Fruit fly (Drosophila melanogaster): ENCODE data around the gene Sfp24Bc.

Gene Sfp24Bc

DNA sequence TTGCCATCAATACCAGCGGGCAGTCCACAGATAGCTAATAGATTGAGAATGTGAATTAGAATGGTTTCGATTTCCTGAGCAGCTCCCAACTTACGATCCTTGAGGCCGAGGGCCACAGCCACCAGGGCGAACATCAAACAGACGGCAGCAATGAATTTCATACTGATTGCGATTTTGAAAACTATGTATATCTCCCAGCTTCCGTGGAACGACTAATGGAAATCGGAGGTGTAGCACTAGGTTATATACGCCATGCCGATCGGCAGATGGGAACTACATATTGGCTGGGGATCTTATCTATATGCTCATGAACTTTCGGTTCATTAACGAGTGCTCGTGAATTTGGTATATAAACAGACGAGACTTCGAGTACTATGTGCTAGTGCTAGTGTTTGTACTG, 26.1 kb upstream of the Sfp24Bc start, which contains the start of gene IM33:
IM33 (minus strand) TSS at position 221 of the 400 bp plus-strand sequence.
- TF ChIP-seq CG17801 (GFP tag; optimal IDR thresholded peaks at IDR 0.05; ENCODE audit: partially characterized antibody): no peak

DNA sequence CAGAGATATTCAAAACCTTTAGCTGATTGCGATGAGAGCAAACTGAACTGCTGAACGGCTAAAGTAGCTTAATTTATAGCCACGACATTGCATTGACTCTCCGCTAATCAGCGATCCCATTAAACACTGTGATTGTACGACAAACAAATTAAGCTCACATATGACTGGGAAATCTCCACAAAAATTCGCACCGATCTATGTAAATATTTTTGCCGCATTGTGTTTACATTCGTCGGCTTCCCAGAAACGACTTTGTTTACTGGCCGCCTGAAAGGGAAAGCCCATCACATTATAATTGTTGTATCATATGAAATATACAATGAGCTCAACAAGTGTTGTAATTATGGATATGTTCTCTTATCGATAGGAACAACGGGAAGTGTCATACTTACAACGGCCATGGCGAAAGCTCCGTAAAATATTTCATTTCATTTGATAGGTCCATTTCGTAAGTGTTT, 25.0 kb upstream of the Sfp24Bc start, which contains the start of gene CG16713:
CG16713 (minus strand) TSS at position 51 of the 458 bp plus-strand sequence.
- TF ChIP-seq CG17801 (GFP tag; optimal IDR thresholded peaks at IDR 0.05; ENCODE audit: partially characterized antibody): no peak

DNA sequence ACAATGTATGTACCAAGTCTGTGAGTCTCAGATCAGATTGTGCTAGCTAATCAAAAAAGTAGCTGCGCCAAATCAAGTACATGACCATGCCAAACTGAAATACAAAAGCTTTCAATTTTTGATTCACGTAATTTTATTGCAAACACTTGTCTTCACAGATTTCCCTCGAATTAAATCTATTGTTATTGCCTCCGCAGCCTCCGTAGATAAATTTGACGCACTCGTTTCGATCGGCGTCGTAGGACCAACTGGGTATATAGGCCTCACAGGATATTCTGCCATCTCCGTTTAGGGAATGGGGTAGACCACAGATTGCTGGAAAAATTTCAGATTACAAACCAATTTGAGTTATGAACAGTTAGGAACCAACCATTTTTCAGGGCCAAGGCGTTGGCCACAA, 24.5 kb upstream of the Sfp24Bc start, which contains the start of gene CG43165:
CG43165 (minus strand) TSS at position 101 of the 400 bp plus-strand sequence.
- TF ChIP-seq CG17801 (GFP tag; optimal IDR thresholded peaks at IDR 0.05; ENCODE audit: partially characterized antibody): no peak

- TF ChIP-seq CG17801 (GFP tag; optimal IDR thresholded peaks at IDR 0.05; ENCODE audit: partially characterized antibody): no peak
These were observed 23.4 kb upstream of the Sfp24Bc start, which contains the start of gene Acp24A4 for dm6 chr2L:3693805-3694204. Gene Acp24A4 (minus strand): TSS chr2L:3693905.

- TF ChIP-seq CG17801 (GFP tag; optimal IDR thresholded peaks at IDR 0.05; ENCODE audit: partially characterized antibody): no peak
These were observed 22.7 kb upstream of the Sfp24Bc start, which contains the start of gene CG3513 for dm6 chr2L:3693082-3693481. Gene CG3513 (minus strand): TSS chr2L:3693182.

DNA sequence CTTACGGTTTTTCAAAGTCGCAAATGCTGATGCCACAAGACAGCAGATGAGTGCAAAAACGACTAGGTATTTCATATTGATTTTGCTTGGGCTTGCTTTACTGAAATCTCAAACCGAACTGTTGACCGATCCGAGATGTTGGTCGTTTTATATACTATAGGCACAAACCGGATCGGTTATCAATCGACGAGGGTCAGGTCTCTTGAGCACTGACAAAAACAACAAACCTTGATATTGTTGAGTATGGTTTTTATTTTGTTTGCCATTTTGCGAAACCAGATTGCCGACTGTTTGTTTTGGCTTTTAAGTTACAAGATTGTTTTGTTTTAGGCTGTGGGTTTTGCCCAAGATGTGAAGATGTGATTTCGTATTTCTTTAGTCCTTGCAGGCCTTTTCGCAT, 22.1 kb upstream of the Sfp24Bc start, which contains the start of gene CG16704:
CG16704 (minus strand) TSS at position 122 of the 400 bp plus-strand sequence.
- no peak for TF ChIP-seq CG17801 (GFP tag; optimal IDR thresholded peaks at IDR 0.05; ENCODE audit: partially characterized antibody)

DNA sequence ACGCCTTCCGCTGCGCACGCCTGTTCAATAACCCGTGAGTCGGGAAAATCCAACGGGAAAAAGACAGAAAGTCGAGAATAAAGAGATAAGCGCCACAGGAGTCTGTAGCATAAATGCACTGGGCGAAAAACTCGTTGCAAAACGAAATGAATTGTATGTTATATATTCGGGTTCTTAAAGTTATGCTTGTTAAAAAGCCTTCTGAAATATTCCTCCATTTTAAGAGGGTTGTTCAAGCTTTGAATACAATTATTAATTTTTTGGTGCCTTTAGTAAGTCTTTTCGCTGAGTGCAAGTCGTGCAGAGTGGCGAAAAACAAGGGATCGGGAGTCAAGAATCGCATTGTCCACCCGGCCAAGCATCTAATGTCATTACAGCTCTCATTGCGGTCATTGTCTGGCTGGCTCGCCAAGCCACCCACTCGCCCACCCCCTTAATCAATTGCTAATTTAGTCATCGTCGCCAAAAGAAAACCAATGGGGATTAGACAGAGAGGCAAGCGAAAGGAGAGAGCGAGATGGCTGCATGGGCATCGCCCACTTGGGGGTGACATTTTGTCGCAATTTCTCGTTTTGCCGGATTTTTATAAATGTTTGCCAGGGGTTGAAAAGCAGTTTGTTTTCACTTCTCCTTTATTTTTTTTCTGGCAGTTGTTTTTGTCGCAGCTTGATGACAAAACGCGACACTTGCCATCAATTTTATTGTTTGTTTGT, 14.9 kb upstream of the Sfp24Bc start:
- no peak for TF ChIP-seq CG17801 (GFP tag; optimal IDR thresholded peaks at IDR 0.05; ENCODE audit: partially characterized antibody)

DNA sequence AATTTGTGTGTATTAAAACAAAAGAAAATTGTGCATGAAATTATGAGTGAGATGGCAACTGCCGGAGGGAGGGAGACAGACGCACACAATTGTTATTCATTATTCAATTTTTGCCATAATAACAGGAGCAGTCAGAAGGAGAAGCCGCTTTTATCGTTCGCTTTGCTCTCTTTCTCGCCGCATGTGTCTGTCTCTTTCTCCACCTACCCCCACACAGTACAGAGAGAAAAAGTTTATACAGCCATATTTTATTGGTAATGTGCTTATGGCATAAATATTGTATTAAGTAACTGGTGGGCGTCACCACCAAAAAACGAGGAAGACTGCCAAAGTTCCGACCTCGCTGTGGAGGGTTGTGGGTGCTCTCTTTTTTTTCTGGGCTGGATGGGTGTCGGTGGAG, 12.1 kb upstream of the Sfp24Bc start:
- TF ChIP-seq CG17801 (GFP tag; optimal IDR thresholded peaks at IDR 0.05; ENCODE audit: partially characterized antibody): no peak

DNA sequence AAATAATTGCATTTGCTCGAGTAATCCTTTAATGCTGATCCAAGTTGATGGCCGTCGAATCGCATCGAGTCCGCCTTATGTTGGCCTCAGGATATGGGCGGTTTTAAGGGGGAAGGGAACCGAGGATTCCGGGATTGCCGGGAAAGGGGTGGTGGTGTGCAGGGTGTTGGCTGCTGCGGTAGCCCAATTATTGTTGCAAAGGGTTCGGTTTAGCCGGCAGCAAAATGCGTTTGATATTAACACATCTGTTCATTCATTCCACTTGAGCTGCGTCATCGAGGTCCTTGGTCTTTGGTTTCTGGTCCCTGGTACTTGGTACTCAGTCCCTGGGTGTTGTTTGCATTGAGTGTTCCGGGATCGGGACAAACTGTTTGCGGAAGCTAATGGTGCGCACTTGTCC, 11.0 kb upstream of the Sfp24Bc start:
- TF ChIP-seq CG17801 (GFP tag; optimal IDR thresholded peaks at IDR 0.05; ENCODE audit: partially characterized antibody): no peak

- no peak for TF ChIP-seq CG17801 (GFP tag; optimal IDR thresholded peaks at IDR 0.05; ENCODE audit: partially characterized antibody)
These were observed 5.4 kb upstream of the Sfp24Bc start for dm6 chr2L:3675770-3676169.

dm6 chr2L:3669675-3670074, 706 bp downstream of the Sfp24Bc start, which contains the start of gene Sfp24Bb:
Gene Sfp24Bb (minus strand): TSS chr2L:3669775.
- TF ChIP-seq CG17801 (GFP tag; optimal IDR thresholded peaks at IDR 0.05; ENCODE audit: partially characterized antibody): no peak

dm6 chr2L:3669034-3669433, 1.3 kb downstream of the Sfp24Bc start, which contains the start of gene Sfp24Bd:
Gene Sfp24Bd (minus strand): TSS chr2L:3669134.
- no peak for TF ChIP-seq CG17801 (GFP tag; optimal IDR thresholded peaks at IDR 0.05; ENCODE audit: partially characterized antibody)

DNA sequence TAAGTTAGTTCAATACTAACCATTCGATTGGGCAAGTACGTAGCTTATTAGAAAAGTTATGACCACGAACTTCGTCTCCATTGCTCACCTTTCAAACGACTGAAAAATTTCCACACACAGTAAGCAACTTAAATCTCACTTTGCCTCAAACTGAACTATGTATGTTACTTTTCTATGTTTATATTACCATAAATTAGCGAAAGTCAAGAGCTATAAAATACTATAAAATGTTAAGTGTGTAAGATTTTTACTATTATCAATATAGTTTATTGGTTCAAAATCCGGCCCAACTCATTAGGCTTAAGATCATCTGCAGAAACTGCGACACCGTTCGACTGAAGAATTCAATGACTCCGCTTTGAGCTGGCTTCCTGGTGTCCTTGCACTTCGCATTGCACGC, 1.9 kb downstream of the Sfp24Bc start, which contains the start of gene Sfp24Ba:
Sfp24Ba (minus strand) TSS at position 101 of the 400 bp plus-strand sequence.
- TF ChIP-seq CG17801 (GFP tag; optimal IDR thresholded peaks at IDR 0.05; ENCODE audit: partially characterized antibody): no peak

DNA sequence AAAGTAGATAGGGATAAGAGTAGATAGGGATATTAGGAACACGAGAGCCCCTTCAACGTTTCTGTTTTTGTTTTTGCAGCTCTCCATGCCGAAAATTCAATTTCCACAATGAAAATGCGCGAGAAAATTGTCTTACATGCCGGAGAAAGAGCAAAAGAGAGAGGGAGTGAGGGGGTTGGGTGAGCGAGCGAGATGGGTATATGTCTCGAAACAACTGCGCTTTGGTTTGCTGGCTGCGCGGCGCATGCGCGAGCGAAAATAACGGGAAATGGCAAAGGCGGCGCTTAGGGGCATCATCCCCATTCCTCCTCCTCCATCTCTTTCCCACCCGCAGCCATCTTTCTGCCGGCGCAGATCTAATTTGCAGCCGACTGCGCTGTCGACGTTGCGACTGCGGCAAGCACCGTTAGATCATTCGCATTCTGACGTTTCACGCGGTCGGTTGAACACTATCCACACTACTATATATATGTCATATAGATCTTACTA, 8.0 kb downstream of the Sfp24Bc start, which contains the start of gene Drgx:
Drgx (plus strand) TSS at position 439 of the 489 bp plus-strand sequence.
- no peak for TF ChIP-seq CG17801 (GFP tag; optimal IDR thresholded peaks at IDR 0.05; ENCODE audit: partially characterized antibody)

DNA sequence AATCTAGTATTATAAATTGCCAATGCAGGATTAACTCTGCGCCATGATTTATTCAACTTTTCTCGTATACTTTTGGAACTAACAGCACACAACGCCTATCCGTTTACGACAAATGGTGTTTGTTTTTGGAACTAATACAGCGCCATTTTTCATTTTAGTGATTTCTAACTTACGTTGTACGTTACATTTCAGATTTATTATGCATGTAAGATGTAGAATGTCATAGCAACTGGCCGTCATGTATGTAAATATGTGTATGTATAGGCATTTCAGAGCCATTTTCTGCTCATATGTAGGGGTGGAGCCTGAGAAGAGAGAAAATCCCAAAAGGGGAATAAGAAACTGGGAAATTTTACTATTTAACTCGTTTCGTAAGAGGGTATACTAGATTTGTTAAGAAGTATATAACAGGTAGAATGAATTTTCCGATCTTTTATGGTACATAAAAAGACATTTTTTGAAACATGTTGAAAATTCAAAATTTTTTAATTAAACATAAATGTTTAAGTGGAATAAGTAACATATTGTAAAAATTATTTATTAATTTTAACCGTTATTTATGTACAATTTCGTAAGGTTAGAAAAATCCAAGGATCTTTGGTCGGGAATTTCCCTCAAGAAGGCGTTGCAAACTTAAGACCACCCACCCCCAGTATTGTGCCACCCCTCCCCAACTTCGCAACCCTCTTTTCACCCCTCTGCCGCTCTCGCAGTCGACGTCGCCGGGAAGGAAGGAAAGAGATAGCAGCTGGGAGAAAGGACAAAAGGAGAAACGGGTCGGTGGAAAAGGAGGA, 12.8 kb downstream of the Sfp24Bc start:
- TF ChIP-seq CG17801 (GFP tag; optimal IDR thresholded peaks at IDR 0.05; ENCODE audit: partially characterized antibody): no peak
